Worm (Caenorhabditis elegans) whole organism, L4 larva: ENCODE data around the gene ugt-24.

ENCODE experiments used
- F10B5.3 ChIP-seq: sonication (generic microtip); optimal IDR thresholded peaks from 2 replicates; lab custom pipeline; 2016; ENCODE audit warnings: mild to moderate bottlenecking, missing genetic modification characterization, missing compliant biosample characterization
- arid-1 ChIP-seq: fragments of 200-800 bp; sonication (Bioruptor generic); conservative IDR thresholded peaks from 2 replicates; pipeline ENCODE4 v1.3.6; 2022; ENCODE audit warnings: missing genetic modification reagents, missing genetic modification characterization, missing compliant biosample characterization
- daf-12 ChIP-seq: fragments of 150-350 bp; optimal IDR thresholded peaks from 2 replicates; lab custom pipeline; 2014; ENCODE audit warnings: missing biosample characterization, missing genetic modification reagents, missing genetic modification characterization
- daf-19 ChIP-seq: fragments of 200-800 bp; sonication (Bioruptor generic); conservative IDR thresholded peaks from 2 replicates; pipeline ENCODE4 v1.3.6; 2022; ENCODE audit warnings: missing genetic modification characterization, missing compliant biosample characterization
- hlh-11 ChIP-seq: fragments of 200-800 bp; sonication (Bioruptor generic); optimal IDR thresholded peaks from 2 replicates; lab custom pipeline; 2018; ENCODE audit warnings: mild to moderate bottlenecking, missing genetic modification characterization, missing compliant biosample characterization
- hlh-30 ChIP-seq: sonication (generic microtip); optimal IDR thresholded peaks from 2 replicates; lab custom pipeline; 2017; ENCODE audit warnings: antibody characterized with exemption, mild to moderate bottlenecking, missing genetic modification characterization, missing compliant biosample characterization; ENCODE audit not compliant: insufficient read depth
- lsy-2 ChIP-seq, 2 experiments: fragments of 150-350 bp in 1 of 2; sonication (generic microtip) in 1 of 2; optimal IDR thresholded peaks; 2 replicates each; lab custom pipeline; 2014 to 2017; ENCODE audit warnings: missing biosample characterization in 2 of 2, missing genetic modification characterization in 2 of 2
- nhr-28 ChIP-seq: fragments of 150-350 bp; optimal IDR thresholded peaks from 2 replicates; lab custom pipeline; 2014; ENCODE audit warnings: missing biosample characterization, missing genetic modification characterization
- nhr-77 ChIP-seq: fragments of 150-350 bp; optimal IDR thresholded peaks from 2 replicates; lab custom pipeline; 2014; ENCODE audit warnings: missing biosample characterization, missing genetic modification characterization
- snpc-4 ChIP-seq: fragments of 150-350 bp; optimal IDR thresholded peaks from 2 replicates; lab custom pipeline; 2014; ENCODE audit warnings: missing biosample characterization, missing genetic modification characterization
- spr-1 ChIP-seq: sonication (generic microtip); optimal IDR thresholded peaks from 2 replicates; lab custom pipeline; 2016; ENCODE audit warnings: mild to moderate bottlenecking, missing genetic modification characterization, missing compliant biosample characterization
- unc-130 ChIP-seq: sonication (generic microtip); optimal IDR thresholded peaks from 2 replicates; lab custom pipeline; 2016; ENCODE audit warnings: missing genetic modification reagents, missing genetic modification characterization, missing compliant biosample characterization
- unc-62 ChIP-seq, 3 experiments: fragments of 150-350 bp in 1 of 3; sonication (generic microtip); optimal IDR thresholded peaks in 2 of 3; peaks in 1 of 3; 1 replicate in 1 of 3; 2 replicates in 2 of 3; lab custom pipeline; 2014 to 2017; ENCODE audit warnings: missing biosample characterization in 3 of 3, missing genetic modification characterization in 3 of 3, missing genetic modification reagents in 3 of 3, missing genotype in 1 of 3
- zip-11 ChIP-seq: fragments of 200-800 bp; sonication (Bioruptor generic); IDR thresholded peaks from 2 replicates; pipeline ENCODE4 v1.3.6; 2022; ENCODE audit warnings: missing genetic modification characterization, missing compliant biosample characterization

DNA sequence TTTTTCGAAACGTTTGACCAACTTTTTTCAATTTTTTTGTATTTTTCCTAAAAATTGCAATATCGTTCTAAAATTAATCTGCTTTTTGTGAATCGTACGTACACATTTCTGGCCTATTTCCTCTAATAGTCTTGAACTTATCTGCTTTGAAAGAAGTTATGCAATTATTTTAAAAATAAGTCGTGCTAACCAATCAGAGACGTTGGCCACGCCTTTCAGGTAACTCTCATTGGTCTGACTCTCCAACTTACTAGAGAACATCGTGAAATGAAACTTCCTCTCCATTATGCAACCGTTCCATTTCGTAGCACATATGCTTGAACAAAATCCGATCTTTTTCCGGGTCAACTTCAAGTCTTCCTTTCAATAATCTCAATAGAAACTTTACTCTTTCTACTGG is 50.9 kb downstream of the ugt-24 start:
- TF ChIP-seq hlh-11 (tag; lab: Kevin White, UChicago) (no peak), unc-62 (GFP tag; optimal IDR thresholded peaks at IDR 0.05 in 1 of 2; lab: Kevin White, UChicago) (no peak), unc-62 (tag; optimal IDR thresholded peaks at IDR 0.05; lab: Kevin White, UChicago) (no peak), zip-11 (GFP tag; lab: Robert Waterston, UW) (no peak), nhr-77 (no peak), nhr-28 (no peak), spr-1 (tag; lab: Kevin White, UChicago) (no peak), lsy-2 (tag; optimal IDR thresholded peaks at IDR 0.05; lab: Kevin White, UChicago) (no peak), snpc-4 (tag; lab: Kevin White, UChicago) (no peak), F10B5.3 (tag; lab: Kevin White, UChicago) (no peak), daf-12 (no peak), unc-130 (no peak), arid-1 (no peak), daf-19 (GFP tag; lab: Robert Waterston, UW) (no peak), hlh-30 (no peak)
